Worm (Caenorhabditis elegans): ENCODE measurements around the gene ZK512.8.

DNA sequence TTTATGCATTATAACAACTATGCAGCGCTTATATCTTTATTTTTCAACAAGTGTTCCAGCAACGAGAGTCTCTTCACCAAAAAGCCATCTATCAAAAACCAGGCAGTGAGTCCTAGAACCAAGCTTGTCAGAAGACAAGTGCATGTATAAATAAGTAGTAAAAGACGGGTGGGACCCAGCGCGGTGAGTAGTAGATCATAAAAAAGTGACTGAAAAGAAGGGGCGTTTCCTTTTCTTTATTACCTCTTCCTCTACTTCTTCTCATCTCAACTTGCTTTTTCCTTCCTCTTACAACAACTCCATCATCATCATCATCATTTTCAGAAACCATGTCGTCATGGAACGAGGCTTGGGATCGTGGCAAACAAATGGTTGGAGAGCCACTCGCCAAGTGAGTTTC is 9.3 kb upstream of the ZK512.8 start, which contains the start of gene eat-4:
- no peak for TF ChIP-seq him-1 (tag; optimal IDR thresholded peaks at IDR 0.05)
- no peak for TF ChIP-seq dao-5 (tag; optimal IDR thresholded peaks at IDR 0.05)
